Fruit fly (Drosophila melanogaster) whole organism: ENCODE data around the gene ssp7.

ENCODE experiments used
- CG8478 ChIP-seq: fragments of >200 bp; optimal IDR thresholded peaks from 2 replicates; lab custom pipeline; 2018; ENCODE audit warnings: inconsistent platforms
- Dll ChIP-seq: fragments of >200 bp; optimal IDR thresholded peaks from 2 replicates; lab custom pipeline; 2017
- EcR ChIP-seq, 2 experiments: fragments of >200 bp; optimal IDR thresholded peaks; 2 replicates each; lab custom pipeline; 2017; ENCODE audit warnings: missing biosample characterization in 2 of 2, missing genetic modification characterization in 2 of 2, missing genetic modification reagents in 2 of 2
- pan ChIP-seq: fragments of >200 bp; optimal IDR thresholded peaks from 2 replicates; lab custom pipeline; 2017
- psq ChIP-seq: fragments of >200 bp; optimal IDR thresholded peaks from 2 replicates; lab custom pipeline; 2017
- usp ChIP-seq: fragments of >200 bp; optimal IDR thresholded peaks from 2 replicates; lab custom pipeline; 2017; ENCODE audit warnings: missing biosample characterization, missing genetic modification characterization, mixed read lengths

Gene ssp7

DNA sequence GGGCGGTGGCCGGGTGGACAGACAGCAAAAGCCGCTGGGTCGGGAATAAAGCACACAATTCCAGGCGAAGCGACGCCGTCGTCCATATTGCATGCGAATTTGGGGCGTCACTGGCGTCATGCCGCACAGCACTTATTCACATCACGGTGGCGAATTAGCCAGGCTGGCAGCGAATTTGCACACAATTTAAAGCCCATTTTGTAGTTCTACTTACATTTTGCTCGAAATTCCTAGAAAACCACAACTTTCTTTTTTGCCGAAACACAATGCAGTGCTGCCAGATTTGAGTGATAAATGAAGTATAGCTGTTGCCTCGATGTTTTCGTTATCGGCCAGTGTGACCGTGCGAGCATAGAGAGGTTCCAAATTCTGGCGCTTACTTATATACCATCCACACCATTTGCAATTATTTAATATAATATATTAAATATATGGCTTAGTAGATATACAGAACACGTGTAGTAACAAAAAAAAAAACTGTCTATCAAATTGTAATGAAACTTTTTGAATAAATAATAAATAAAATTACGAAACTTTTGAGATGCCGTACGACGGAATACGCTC lies 8.3 kb upstream of the ssp7 start, which contains the start of gene Ran:
Gene Ran (minus strand): TSS at position 445 of the 564 bp plus-strand sequence.
- no peak for TF ChIP-seq pan
- TF ChIP-seq Dll (lab: Kevin White, UChicago): no peak
- TF ChIP-seq psq (lab: Kevin White, UChicago): no peak
- TF ChIP-seq EcR (GFP tag; optimal IDR thresholded peaks at IDR 0.05; lab: Kevin White, UChicago): no peak
- TF ChIP-seq usp: no peak
- TF ChIP-seq CG8478: no peak

DNA sequence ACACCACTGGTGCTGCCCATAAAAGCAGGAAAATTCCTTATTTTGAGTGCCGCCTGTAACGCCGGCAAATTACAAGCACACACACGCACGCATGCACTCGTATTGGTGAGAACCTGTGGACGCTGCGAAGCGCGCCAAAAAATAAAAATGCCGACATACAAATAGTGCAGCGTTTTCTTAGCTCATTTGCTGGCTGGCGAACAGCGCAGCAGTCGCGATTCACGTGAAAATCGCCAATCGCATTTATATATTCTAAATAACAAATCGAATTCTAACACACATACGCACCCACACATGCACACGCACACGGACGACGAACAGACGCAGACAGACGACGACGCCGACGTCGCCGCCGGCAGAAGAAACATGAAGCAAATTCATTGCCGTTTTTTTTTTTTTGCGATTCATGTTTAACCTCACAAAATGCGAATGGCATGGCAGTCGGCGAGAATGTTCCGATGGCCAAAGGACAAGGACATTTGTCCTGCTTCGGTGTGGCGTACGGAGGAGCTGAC lies 7.5 kb upstream of the ssp7 start:
- TF ChIP-seq EcR (GFP tag; optimal IDR thresholded peaks at IDR 0.05; lab: Kevin White, UChicago) (no peak), Dll (lab: Kevin White, UChicago) (no peak), usp (no peak), CG8478 (no peak), pan (no peak), psq (lab: Kevin White, UChicago) (no peak)

DNA sequence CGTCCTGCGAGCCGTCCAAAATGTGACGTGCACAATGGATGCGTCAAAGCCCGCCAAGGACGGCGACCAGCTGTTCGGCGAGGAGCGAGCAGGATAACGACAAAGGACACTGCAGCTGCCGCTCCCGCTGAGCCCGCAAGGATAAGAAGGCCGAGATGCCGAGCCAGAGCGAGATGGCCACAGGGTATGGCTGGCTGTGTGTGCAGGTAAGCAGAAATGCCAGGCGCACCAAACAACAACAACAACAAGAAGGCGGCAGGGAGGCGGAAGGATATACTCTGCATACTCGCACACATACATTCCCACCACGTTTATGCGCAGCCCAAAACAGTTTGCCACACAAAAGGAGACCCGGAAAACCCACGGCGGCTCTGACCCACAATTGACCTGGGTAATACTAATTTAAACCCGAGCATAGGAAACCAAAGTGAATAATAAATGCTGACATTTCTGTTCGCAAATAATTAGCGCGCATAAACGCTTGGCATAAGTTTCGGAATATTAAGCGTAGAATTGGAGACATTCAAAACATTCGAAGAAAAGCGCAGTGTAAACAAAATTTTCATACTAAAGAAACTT lies 6.6 kb upstream of the ssp7 start:
- TF ChIP-seq usp (no peak), pan (no peak), CG8478 (no peak), EcR (GFP tag; optimal IDR thresholded peaks at IDR 0.05; lab: Kevin White, UChicago) (no peak), Dll (lab: Kevin White, UChicago) (no peak), psq (lab: Kevin White, UChicago) (no peak)

- no peak for TF ChIP-seq pan
- TF ChIP-seq usp: no peak
- no peak for TF ChIP-seq Dll (lab: Kevin White, UChicago)
These were observed 4.5 kb upstream of the ssp7 start for dm6 chrX:11144575-11144974.

dm6 chrX:11143820-11144219 lies 3.8 kb upstream of the ssp7 start, which contains the start of gene CG15201:
Gene CG15201, plus strand, starts transcription at chrX:11144120.
- TF ChIP-seq usp (no peak), EcR (GFP tag; optimal IDR thresholded peaks at IDR 0.05; lab: Kevin White, UChicago) (no peak), pan (no peak), Dll (lab: Kevin White, UChicago) (no peak), psq (lab: Kevin White, UChicago) (no peak), CG8478 (no peak)

- TF ChIP-seq Dll (lab: Kevin White, UChicago) (no peak), usp (no peak), CG8478 (no peak), psq (lab: Kevin White, UChicago) (no peak), pan (no peak), EcR (GFP tag; optimal IDR thresholded peaks at IDR 0.05; lab: Kevin White, UChicago) (no peak)
These were observed 1.9 kb upstream of the ssp7 start, which contains the start of the genes CG15199 and CG15202 for dm6 chrX:11141785-11142591. Gene CG15199, minus strand, starts transcription at chrX:11141835. Gene CG15202, plus strand, starts transcription at chrX:11142541.

DNA sequence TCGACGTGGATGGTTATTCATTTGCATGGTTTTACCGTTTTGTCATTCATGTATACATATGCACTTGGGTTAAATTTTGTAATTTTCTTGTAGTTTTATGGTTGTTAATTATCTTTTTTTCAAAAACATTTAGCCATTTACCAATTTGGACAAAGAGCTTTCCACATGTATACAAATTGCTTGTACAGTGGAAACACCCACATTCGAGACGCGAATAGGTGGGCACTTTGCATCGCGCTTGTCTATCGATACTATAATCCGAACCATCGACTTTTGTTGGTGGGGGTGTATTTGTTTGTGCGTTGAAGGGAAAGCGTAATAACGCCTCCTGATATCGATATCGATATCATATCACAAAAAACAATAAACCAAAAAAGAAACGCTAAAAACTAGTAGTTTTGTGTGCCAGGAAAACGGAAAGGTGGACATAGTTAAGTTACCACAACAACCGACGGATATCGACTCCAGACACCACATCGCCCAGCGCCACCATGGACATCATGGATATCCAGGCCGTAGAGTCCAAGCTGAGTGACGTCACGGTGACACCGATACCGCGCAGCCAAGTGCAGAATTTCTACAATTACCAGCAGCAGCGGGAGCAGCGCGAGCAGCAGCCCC lies 2.4 kb downstream of the ssp7 start, which contains the start of gene CDK2AP1:
Gene CDK2AP1 (plus strand): TSS at position 294 of the 621 bp plus-strand sequence.
- no peak for TF ChIP-seq pan
- TF ChIP-seq usp: no peak
- no peak for TF ChIP-seq EcR (GFP tag; optimal IDR thresholded peaks at IDR 0.05; lab: Kevin White, UChicago)
- no peak for TF ChIP-seq Dll (lab: Kevin White, UChicago)
- no peak for TF ChIP-seq psq (lab: Kevin White, UChicago)
- no peak for TF ChIP-seq CG8478

DNA sequence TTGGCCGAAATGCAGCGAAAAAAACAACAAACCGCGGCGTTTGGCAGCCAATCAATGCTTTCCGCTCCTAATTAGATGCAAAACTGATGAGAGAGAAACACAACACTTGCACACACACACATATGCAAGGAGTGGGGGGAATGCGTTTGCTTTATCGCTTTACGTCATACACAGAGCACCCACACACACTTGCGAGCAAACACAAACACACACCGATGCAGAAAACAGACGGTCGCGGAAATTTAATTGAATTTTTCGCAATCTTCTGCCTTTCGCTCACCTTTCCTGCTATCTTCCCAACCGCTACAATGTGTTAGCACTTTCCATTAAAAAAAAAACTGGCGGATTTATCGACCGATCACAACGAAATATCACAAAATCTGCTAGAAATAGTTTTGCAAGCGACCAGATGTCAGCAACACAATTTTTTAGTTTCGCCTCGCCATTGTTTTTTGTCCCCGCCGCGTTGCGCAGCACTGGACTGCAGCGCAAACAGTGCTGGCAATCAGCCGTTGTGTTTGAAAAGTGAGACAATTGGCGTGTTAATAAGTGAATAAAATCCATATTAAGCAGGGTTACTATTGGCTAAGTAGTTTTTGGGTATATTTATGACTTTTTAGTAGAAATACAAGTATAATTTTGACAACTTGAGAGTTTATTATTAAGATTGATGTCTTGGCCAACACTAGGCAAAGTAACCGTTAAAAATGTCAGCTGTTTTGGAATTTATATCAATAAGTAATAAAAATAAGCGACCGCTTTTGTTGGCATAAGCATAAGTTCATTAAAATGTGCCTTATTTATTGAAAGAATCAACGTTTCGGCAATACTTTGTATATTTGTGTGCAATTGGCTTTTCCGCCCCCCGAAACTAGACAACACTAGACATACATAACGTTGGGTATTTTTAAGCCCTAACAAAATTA lies 3.2 kb downstream of the ssp7 start, which contains the start of gene Klp10A:
Gene Klp10A (minus strand): TSS at position 532 of the 926 bp plus-strand sequence.
- no peak for TF ChIP-seq EcR (GFP tag; optimal IDR thresholded peaks at IDR 0.05; lab: Kevin White, UChicago)
- no peak for TF ChIP-seq CG8478
- no peak for TF ChIP-seq Dll (lab: Kevin White, UChicago)
- TF ChIP-seq psq (lab: Kevin White, UChicago): no peak
- TF ChIP-seq usp: no peak
- TF ChIP-seq pan: no peak

dm6 chrX:11135840-11136586 lies 4.0 kb downstream of the ssp7 start:
- TF ChIP-seq psq (lab: Kevin White, UChicago): no peak
- TF ChIP-seq usp: no peak
- TF ChIP-seq Dll (lab: Kevin White, UChicago): no peak
- no peak for TF ChIP-seq pan
- TF ChIP-seq EcR (GFP tag; optimal IDR thresholded peaks at IDR 0.05; lab: Kevin White, UChicago): no peak
- TF ChIP-seq CG8478: no peak

DNA sequence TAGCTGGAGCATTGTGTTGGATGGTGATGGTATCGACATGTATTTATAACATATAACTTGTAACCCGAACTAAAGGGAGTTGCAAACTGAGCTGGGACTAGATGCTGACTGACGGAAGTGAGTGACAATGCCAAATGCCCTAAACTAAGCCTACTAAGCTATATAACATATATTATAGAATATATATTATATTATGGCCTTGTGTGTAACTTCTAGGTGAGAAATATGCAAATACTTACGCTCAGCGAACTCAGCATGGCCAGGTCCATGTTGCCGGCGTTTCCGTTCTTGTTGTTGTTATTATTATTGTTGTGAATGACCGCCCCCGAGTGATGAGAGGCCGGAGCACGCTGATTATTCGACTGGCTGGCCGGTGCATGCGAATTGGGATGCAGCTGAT lies 7.8 kb downstream of the ssp7 start, which contains the start of gene CG44385:
Gene CG44385 (minus strand): TSS at position 101 of the 400 bp plus-strand sequence.
- TF ChIP-seq EcR (GFP tag; optimal IDR thresholded peaks at IDR 0.05; lab: Kevin White, UChicago) (no peak), usp (no peak), psq (lab: Kevin White, UChicago) (no peak), CG8478 (no peak), pan (no peak), Dll (lab: Kevin White, UChicago) (no peak)
